Fruit fly (Drosophila melanogaster) whole organism: ENCODE measurements around the gene ImpL2.

Experiments
- CG8478 ChIP-seq: fragments of >200 bp; optimal IDR thresholded peaks from 2 replicates; lab custom pipeline; 2018; ENCODE audit warnings: inconsistent platforms
- Dll ChIP-seq: fragments of >200 bp; optimal IDR thresholded peaks from 2 replicates; lab custom pipeline; 2017
- EcR ChIP-seq, 2 experiments: fragments of >200 bp; optimal IDR thresholded peaks; 2 replicates each; lab custom pipeline; 2017; ENCODE audit warnings: missing biosample characterization in 2 of 2, missing genetic modification characterization in 2 of 2, missing genetic modification reagents in 2 of 2
- pan ChIP-seq: fragments of >200 bp; optimal IDR thresholded peaks from 2 replicates; lab custom pipeline; 2017
- psq ChIP-seq: fragments of >200 bp; optimal IDR thresholded peaks from 2 replicates; lab custom pipeline; 2017
- usp ChIP-seq: fragments of >200 bp; optimal IDR thresholded peaks from 2 replicates; lab custom pipeline; 2017; ENCODE audit warnings: missing biosample characterization, missing genetic modification characterization, mixed read lengths

Gene ImpL2

DNA sequence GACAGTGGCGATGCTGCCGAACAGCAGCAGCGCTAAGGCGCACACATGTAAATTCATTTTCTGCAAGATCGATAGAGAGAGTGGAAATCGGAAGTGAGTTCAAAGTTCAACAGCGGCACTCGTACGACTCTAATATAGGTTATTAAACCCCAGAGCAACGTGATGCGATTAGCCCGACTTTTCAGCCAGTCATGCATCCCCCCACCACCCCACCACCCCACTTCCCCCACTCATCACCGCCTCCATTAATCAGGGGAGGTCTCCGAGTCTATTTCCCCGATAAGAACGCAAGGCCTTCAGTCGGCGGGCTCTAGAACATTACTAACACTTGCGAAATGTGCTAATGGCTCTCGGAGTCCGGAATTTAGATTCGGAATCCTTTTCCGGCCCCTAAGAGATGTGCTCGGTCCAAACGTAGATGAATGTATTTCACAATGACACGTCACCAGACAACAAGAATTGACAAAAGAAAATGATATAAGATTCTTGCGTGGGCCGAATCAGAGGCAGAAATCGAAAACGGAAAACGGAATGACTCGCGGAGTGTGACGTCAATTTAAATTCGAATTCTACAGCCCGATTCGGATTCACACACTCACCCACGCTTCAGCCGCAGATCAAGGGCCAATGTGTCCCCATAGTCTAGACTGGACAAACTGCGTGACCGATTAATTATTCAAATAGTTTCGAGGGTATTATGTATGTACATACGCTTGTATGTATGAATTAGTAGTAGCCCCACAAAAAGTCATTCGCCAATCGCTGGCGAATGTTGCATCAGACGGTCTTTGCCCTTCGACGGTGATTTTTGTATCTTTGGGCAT, 10.1 kb downstream of the ImpL2 start:
- no peak for TF ChIP-seq psq (lab: Kevin White, UChicago)
- no peak for TF ChIP-seq usp (GFP tag; lab: Kevin White, UChicago)
- TF ChIP-seq pan (lab: Kevin White, UChicago), result no peak
- no peak for TF ChIP-seq Dll
- TF ChIP-seq EcR (GFP tag; optimal IDR thresholded peaks at IDR 0.05; lab: Kevin White, UChicago), result no peak
- TF ChIP-seq CG8478 (lab: Kevin White, UChicago), result no peak

DNA sequence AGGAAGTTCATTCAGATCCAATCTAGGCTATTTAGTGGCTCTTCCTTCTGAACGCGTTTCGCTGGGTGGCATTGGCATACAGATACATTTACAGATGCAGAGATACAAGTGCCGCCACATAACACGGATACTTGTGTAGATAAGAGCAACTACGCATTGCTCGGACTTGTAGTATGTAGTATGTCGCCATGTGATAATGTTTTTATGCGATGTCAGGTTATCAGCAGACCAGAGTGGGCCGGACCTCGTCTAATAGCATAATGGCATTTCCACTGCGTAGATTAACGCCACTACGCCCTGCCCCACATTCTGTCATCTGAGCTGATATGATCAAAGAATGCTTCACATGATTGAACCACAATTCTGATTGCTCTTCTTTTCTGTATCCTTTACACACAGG, 14.2 kb downstream of the ImpL2 start:
- TF ChIP-seq usp (GFP tag; lab: Kevin White, UChicago), result no peak
- TF ChIP-seq Dll, result no peak
- TF ChIP-seq EcR (GFP tag; optimal IDR thresholded peaks at IDR 0.05; lab: Kevin White, UChicago), result no peak
- no peak for TF ChIP-seq psq (lab: Kevin White, UChicago)
- no peak for TF ChIP-seq CG8478 (lab: Kevin White, UChicago)
- TF ChIP-seq pan (lab: Kevin White, UChicago), result no peak

DNA sequence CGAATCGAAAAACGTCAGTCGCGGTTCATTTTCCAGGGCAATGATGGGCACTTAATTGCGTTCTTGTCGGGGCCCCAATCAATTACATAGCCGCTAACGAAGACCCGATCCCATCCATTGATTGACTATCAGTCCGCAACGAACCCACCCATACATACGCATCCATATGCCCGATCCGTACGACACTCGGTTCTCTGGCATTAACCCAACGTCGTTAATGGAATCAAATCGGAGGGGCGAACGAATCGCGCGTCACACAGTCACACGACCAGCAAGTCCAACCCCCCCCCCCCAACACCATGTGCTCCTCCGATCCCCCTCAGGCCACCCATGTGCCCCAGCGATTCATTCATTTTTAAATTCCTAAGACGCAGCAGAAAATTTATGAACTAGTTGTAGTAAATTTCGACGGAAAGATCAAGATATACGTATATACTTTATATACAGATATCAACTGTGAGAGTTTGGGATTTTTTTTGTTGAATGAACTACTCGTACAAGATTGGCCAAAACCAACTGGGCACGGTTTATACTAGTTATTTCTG, 14.6 kb downstream of the ImpL2 start:
- TF ChIP-seq Dll, result no peak
- TF ChIP-seq psq (lab: Kevin White, UChicago), result no peak
- no peak for TF ChIP-seq CG8478 (lab: Kevin White, UChicago)

DNA sequence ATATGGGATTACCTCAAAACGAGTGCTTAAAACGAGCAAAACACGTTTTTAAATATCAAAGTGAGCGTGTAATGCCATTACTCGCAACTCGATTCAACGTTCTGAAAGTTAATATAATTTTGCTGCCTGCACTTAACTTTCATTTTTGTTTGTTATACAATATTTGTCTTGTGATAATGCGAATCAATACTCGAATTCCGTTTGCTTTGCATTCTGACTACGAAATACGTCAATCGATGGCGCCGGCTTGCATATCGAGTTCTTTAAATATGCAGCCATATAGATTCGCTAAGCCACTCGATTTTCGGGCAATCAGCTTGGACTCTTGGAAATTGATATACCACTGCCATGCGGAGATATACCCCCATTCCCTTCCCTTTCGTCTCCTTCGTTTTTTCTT, 15.3 kb downstream of the ImpL2 start:
- no peak for TF ChIP-seq psq (lab: Kevin White, UChicago)
- TF ChIP-seq Dll, result no peak
- no peak for TF ChIP-seq usp (GFP tag; lab: Kevin White, UChicago)
- TF ChIP-seq pan (lab: Kevin White, UChicago), result no peak
- no peak for TF ChIP-seq EcR (GFP tag; optimal IDR thresholded peaks at IDR 0.05; lab: Kevin White, UChicago)
- no peak for TF ChIP-seq CG8478 (lab: Kevin White, UChicago)

DNA sequence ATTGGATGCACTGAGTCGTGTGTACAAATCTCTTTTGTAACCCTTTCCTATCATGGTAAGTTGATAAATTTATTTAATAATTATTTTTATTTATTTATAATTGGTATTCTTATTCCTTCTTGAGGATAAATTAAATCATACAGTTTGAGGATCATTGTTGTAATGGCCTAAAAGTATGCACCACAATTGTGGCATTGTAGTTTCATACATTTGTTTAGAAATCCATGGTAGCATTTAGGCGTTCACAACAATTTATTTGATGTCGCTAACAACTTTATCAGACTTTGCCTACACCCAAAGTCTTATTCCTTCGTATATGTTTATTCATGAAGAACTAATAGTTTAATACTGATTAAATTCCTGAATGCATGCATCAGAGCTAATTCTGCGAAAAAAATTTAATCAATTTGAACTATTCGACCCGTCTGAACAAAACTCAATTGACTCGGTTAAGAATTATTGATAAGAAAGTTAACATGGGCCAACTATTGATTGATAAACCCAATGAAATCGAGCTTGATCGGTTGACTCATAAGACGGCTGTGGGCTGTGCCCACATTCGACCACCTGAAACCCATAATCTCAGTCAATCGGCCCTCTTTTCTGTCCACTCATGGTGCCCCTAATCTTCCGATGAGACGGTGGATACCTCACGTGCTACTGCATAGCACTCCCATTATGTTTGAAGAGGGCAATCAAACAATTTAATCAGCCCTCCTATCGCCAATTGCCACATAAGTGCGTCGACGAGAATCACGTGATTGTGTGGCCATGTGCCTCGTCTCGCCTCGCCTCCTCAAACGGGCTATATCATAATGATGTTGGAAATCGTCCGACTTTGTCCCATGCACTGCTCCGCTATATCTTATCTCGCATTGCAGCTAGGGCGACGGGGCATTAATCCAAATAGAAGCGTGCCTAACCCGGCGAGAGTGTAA, 16.4 kb downstream of the ImpL2 start:
- no peak for TF ChIP-seq psq (lab: Kevin White, UChicago)
- no peak for TF ChIP-seq usp (GFP tag; lab: Kevin White, UChicago)
- no peak for TF ChIP-seq CG8478 (lab: Kevin White, UChicago)
- no peak for TF ChIP-seq pan (lab: Kevin White, UChicago)
- no peak for TF ChIP-seq EcR (GFP tag; optimal IDR thresholded peaks at IDR 0.05; lab: Kevin White, UChicago)
- no peak for TF ChIP-seq Dll

DNA sequence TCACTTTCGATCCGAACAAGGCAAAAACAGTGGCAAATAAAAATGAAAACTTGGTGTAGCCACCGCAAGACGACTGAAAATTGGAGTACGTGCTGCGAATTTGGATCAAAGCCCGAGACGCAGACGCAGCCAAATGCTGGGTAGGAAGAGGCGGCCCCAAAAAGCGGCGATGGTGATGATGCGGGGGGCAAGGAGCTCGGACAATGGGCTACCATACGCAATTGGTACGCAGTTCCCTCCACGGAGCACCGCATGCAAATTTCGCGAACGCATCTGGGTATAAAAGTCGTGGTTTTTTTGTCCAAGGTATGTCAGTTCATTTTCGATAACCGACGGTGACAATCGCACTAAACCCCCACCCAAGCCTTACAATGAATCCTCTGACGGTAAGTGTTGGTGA, 20.9 kb downstream of the ImpL2 start, which contains the start of gene Cpr64Ad:
Gene Cpr64Ad (plus strand): TSS at position 301 of the 400 bp plus-strand sequence.
- TF ChIP-seq Dll (no peak), EcR (GFP tag; optimal IDR thresholded peaks at IDR 0.05; lab: Kevin White, UChicago) (no peak), usp (GFP tag; lab: Kevin White, UChicago) (no peak), pan (lab: Kevin White, UChicago) (no peak), CG8478 (lab: Kevin White, UChicago) (no peak), psq (lab: Kevin White, UChicago) (no peak)

DNA sequence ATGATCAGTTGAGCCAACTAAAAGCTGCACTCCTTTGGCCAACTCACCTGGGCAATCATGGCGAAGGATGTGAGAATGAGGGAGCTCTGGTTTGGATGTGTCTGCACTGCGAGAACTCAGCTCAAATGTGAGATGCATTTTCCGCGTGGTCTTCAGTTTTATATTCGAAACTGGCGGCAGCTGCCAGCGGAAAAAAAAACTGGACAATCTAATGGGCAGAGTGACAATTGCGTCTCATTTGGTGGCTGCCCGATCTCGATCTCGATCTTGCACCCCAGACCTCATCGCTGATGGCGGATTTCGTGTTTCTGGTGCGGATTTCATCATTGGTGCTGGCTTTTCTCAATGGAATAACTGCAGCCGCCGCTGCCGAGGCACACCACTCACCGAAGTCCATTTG, 23.1 kb downstream of the ImpL2 start, which contains the start of gene Cpr64Ac:
Gene Cpr64Ac (minus strand): TSS at position 101 of the 400 bp plus-strand sequence.
- TF ChIP-seq EcR (GFP tag; optimal IDR thresholded peaks at IDR 0.05; lab: Kevin White, UChicago) (no peak), pan (lab: Kevin White, UChicago) (no peak), psq (lab: Kevin White, UChicago) (no peak)

DNA sequence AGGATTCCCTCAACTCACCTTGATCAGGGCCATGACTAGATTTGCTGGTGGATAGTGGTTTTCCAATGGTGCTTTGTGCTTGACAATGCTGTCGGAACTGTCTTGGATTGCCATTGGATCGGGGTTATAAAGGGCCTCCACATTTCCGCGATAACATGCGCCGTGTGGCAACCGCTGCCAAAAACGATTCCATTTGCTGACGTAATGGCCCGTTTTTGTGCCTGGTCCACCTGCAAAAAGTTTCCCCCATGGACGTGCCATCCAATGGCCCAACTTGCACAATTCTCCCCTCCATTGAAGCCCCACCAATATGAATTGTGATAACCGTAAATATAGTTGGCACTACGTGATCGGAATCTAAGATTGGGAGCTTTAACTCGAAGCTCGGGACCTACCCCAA, 24.5 kb downstream of the ImpL2 start, which contains the start of gene Cpr64Ab:
Gene Cpr64Ab (minus strand): TSS at position 101 of the 400 bp plus-strand sequence.
- TF ChIP-seq EcR (GFP tag; optimal IDR thresholded peaks at IDR 0.05; lab: Kevin White, UChicago), result no peak
- no peak for TF ChIP-seq pan (lab: Kevin White, UChicago)

DNA sequence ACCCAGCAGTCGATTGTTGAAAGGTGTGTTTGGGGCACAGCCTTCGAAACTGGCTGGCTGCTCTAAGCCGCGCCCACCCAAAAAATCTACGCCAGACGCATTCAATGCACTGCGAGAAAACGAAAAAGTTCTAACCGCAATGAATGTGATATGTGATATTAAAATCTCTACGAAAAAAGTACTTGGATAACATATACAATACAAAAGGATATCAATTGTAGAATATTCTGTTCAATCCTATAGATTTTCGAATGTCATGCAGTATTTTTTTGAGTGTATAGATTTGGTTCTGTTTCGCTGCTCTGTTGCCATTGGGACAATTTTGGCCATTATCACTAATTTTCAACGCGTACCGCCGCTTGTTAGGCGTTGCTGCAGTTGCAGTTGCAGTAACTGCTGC, 26.2 kb downstream of the ImpL2 start:
- TF ChIP-seq psq (lab: Kevin White, UChicago), result no peak
- TF ChIP-seq EcR (GFP tag; optimal IDR thresholded peaks at IDR 0.05; lab: Kevin White, UChicago), result no peak
- TF ChIP-seq usp (GFP tag; lab: Kevin White, UChicago), result no peak
- no peak for TF ChIP-seq CG8478 (lab: Kevin White, UChicago)

DNA sequence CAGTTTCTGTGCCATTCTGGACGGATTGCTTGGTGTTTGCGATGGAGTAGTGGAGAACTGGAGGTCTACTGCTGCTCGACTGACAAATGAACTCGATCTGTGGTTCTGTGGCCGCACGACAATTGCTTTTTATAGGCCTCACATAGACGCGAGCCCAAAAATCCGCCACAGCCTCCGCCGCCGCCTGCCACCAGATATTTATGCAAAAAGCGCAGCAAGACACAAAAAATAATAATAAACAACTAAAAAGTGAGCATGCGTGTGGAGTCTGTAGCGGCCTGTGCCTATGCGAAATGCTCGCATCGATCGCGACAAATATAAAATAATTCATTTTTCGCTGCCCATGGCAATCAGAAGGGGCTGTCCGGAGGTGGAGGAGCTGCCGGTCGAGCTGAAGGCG, 26.9 kb downstream of the ImpL2 start, which contains the start of gene Cpr64Aa:
Gene Cpr64Aa (minus strand): TSS at position 101 of the 400 bp plus-strand sequence.
- no peak for TF ChIP-seq Dll
- TF ChIP-seq pan (lab: Kevin White, UChicago), result no peak
- TF ChIP-seq usp (GFP tag; lab: Kevin White, UChicago), result no peak
- no peak for TF ChIP-seq CG8478 (lab: Kevin White, UChicago)
- TF ChIP-seq psq (lab: Kevin White, UChicago), result no peak
- TF ChIP-seq EcR (GFP tag; optimal IDR thresholded peaks at IDR 0.05; lab: Kevin White, UChicago), result no peak

DNA sequence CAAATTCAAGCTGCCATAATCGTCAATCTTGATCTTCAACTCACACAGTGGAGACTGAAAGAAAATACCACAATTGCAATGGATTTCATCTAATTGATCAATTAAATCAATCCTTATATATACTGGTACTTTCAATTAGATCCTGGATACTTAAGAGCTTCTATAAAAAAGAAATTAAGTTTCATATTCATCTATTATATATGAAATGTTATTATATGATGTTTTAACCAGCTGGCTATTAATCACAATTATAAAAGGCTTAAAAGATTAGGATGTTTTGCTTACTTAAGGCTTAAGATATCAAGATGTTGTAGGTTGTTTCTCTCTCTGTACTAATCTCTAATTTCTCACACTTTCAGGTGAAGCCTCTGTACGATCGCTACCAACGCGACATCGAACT, 31.1 kb downstream of the ImpL2 start:
- TF ChIP-seq CG8478 (lab: Kevin White, UChicago) (no peak), Dll (no peak)
